Fruit fly (Drosophila melanogaster) Kc167 (cell line): ENCODE data around the gene CG15144.

ENCODE experiments used
- Myc ChIP-seq: fragments of >200 bp; optimal IDR thresholded peaks from 2 replicates; lab custom pipeline; 2017; ENCODE audit warnings: missing external identifiers
- Sin3A ChIP-seq: fragments of >200 bp; optimal IDR thresholded peaks from 2 replicates; lab custom pipeline; 2018; ENCODE audit warnings: missing external identifiers
- h ChIP-seq: fragments of >200 bp; optimal IDR thresholded peaks from 3 replicates; lab custom pipeline; 2018; ENCODE audit warnings: missing external identifiers
- insv ChIP-seq: fragments of >200 bp; optimal IDR thresholded peaks from 3 replicates; lab custom pipeline; 2018; ENCODE audit warnings: missing external identifiers
- psq ChIP-seq: fragments of >200 bp; optimal IDR thresholded peaks from 2 replicates; lab custom pipeline; 2017; ENCODE audit warnings: missing external identifiers
- ttk ChIP-seq: sonication (Bioruptor generic); optimal IDR thresholded peaks from 2 replicates; lab custom pipeline; 2017; ENCODE audit warnings: missing external identifiers

Gene CG15144

DNA sequence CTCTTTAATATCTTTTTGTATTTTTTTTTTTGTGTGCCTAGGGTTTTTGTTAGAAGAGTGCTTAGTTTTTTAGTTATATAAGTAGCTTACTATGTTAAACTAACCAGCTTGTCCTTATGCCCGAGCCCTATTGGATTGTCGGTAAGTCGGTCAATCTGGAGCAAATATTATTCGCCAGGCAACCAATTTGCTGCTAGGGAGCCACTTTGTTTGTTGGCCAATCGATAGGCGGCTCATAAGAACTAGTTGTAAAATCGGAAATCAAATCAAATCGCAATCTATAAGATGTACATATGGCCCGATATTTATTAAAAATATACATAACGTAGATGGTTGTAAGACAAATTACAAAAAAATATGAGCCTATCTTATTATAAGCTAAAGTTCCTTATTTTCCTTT lies at the start of gene CG15144:
Gene CG15144, minus strand, starts transcription at position 101 of the 400 bp plus-strand sequence.
- no peak for TF ChIP-seq insv

DNA sequence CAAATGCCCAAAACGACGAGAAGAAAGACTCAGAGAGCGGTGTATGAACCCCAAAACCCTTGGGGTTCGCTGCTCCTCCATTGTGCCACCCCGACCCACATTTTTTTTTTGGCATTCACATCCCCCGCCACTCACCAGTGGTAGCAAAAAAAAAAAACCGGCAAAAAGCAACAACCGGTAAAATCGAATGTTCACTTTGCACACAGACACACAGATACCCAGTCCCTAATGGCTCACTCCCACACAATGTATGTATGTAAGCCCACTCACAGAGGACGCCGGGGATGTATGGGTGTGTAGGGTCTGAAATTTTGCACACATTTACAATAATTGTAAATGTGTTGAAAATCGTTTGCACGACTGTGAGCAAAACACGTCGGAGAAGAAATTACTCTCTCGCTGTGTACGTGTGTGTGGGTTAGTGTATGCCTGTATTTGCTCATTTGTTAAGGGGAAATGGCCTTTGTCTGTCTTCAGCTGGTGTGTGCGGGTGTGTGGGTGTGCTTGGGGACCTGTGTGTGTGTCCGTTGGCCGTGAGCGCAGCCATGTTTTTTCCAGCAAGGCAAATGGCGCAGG lies 45.5 kb upstream of the CG15144 start:
- no peak for TF ChIP-seq Sin3A (lab: Kevin White, UChicago)
- TF ChIP-seq Myc (lab: Kevin White, UChicago), result no peak
- no peak for TF ChIP-seq psq (lab: Kevin White, UChicago)
- no peak for TF ChIP-seq ttk (lab: Kevin White, UChicago)
- TF ChIP-seq h (lab: Kevin White, UChicago), result no peak
- no peak for TF ChIP-seq insv

- TF ChIP-seq h (lab: Kevin White, UChicago) (no peak), ttk (lab: Kevin White, UChicago) (no peak), Myc (lab: Kevin White, UChicago) (no peak), insv (no peak), psq (lab: Kevin White, UChicago) (no peak), Sin3A (lab: Kevin White, UChicago) (no peak)
These were observed 44.1 kb upstream of the CG15144 start for dm6 chr2L:17573063-17573462.

dm6 chr2L:17565734-17566133 lies 36.8 kb upstream of the CG15144 start:
- TF ChIP-seq psq (lab: Kevin White, UChicago), result no peak
- TF ChIP-seq Sin3A (lab: Kevin White, UChicago), result no peak
- no peak for TF ChIP-seq Myc (lab: Kevin White, UChicago)
- TF ChIP-seq ttk (lab: Kevin White, UChicago), result no peak
- no peak for TF ChIP-seq insv
- TF ChIP-seq h (lab: Kevin White, UChicago), result no peak

- no peak for TF ChIP-seq h (lab: Kevin White, UChicago)
- no peak for TF ChIP-seq psq (lab: Kevin White, UChicago)
- no peak for TF ChIP-seq insv
- no peak for TF ChIP-seq Myc (lab: Kevin White, UChicago)
- TF ChIP-seq ttk (lab: Kevin White, UChicago), result no peak
These were observed 35.8 kb upstream of the CG15144 start for dm6 chr2L:17564682-17565081.

DNA sequence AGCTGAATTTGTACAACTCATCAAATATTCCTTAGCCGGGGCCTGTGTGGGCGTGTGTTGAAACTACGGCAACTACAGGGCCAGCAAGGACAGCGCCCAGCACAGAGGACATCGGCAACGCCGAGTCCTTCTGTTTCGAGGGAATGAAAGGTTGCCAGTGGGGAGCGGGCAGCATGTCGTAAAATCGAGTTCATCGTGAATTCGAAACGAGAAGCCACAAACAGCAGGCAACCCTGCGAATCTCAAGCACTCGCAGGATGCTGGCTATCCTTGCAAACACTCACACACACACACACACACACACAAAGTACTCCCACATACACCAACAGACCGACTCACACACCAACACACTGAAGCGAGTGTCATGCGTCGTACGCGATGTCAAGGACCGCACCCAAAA lies 33.0 kb upstream of the CG15144 start:
- TF ChIP-seq insv (no peak), h (lab: Kevin White, UChicago) (no peak)

DNA sequence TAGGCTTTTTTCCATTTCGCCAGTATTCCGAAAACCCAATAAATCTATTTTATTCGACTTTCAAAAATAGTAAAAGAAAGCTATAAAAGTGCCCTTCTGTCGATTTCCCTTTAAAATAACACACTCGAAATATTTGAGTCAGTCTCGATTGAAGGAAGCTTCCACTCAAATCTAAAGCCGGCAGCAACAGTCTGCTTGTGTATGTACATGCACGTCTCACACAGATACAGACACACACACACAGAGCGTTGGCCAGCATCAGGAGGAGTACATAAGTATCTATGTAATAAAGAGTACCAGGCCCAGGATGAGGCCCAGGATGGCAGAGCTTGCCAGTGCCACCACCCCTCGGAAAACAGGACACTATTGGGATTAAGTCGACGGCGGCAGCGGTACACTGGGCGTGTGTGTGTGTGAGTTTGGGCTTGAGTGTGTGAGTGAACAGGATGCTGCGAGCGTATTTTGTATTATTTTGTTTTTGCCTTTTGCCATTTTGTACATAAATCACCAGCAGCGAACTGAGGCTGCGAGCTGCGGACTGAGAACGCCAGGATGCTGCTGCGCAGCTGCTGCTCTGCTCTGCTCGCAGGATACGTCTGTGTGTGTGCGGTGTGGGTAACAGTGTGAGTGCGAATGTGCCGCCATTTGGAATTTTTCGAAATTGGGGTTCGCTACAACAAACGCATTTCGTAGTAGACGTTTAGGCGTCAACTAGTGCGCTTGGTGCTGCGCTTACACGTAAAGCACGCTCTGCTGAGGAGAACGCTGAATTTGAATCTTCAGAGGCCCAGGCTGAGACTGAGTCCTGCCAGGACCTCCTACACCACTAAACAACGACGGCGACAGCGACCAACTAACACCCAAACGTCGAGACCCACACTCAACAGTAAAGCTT lies 31.4 kb upstream of the CG15144 start:
- TF ChIP-seq insv (no peak), h (lab: Kevin White, UChicago) (no peak)

- TF ChIP-seq h (lab: Kevin White, UChicago), result no peak
- no peak for TF ChIP-seq Sin3A (lab: Kevin White, UChicago)
- no peak for TF ChIP-seq Myc (lab: Kevin White, UChicago)
- no peak for TF ChIP-seq psq (lab: Kevin White, UChicago)
- no peak for TF ChIP-seq insv
- no peak for TF ChIP-seq ttk (lab: Kevin White, UChicago)
These were observed 30.4 kb upstream of the CG15144 start for dm6 chr2L:17559275-17559674.

DNA sequence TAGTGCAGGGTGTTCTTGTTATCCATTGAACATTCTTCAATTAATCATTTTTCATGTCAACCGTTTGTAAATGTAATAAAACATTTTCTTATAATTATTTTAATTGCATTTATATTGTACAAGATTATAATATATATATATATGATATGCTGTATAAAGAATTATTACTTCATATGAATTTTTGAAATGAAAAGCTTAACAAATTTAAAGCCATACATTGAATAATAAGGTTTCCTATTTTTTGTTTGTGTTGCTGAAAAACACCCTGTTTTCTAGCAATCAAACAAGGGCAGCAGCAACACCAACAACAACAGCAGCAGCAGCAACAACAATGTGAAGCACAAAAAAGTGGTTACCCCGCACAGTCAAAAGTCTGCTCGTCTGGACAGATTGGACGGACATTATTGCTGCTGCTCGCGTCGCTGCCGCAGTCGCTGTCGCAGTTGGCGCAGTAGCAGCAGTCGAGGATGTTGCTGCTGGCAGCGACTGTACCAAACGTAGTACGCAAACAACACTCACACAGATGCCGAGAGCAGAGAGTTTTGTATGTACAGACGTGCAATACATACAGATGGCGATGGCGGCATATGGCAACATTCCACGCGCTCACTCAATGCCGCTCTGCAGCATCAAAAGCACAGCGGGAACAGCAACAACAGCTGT lies 29.3 kb upstream of the CG15144 start:
- TF ChIP-seq ttk (lab: Kevin White, UChicago) (no peak), Sin3A (lab: Kevin White, UChicago) (no peak), psq (lab: Kevin White, UChicago) (no peak), h (lab: Kevin White, UChicago) (no peak), Myc (lab: Kevin White, UChicago) (no peak), insv (no peak)

- TF ChIP-seq Sin3A (lab: Kevin White, UChicago), result no peak
- no peak for TF ChIP-seq h (lab: Kevin White, UChicago)
- TF ChIP-seq ttk (lab: Kevin White, UChicago), result no peak
- no peak for TF ChIP-seq insv
- no peak for TF ChIP-seq psq (lab: Kevin White, UChicago)
- TF ChIP-seq Myc (lab: Kevin White, UChicago), result no peak
These were observed 26.7 kb upstream of the CG15144 start, which contains the start of gene CG7094 for dm6 chr2L:17555665-17556064. Gene CG7094, minus strand, starts transcription at chr2L:17555765.

DNA sequence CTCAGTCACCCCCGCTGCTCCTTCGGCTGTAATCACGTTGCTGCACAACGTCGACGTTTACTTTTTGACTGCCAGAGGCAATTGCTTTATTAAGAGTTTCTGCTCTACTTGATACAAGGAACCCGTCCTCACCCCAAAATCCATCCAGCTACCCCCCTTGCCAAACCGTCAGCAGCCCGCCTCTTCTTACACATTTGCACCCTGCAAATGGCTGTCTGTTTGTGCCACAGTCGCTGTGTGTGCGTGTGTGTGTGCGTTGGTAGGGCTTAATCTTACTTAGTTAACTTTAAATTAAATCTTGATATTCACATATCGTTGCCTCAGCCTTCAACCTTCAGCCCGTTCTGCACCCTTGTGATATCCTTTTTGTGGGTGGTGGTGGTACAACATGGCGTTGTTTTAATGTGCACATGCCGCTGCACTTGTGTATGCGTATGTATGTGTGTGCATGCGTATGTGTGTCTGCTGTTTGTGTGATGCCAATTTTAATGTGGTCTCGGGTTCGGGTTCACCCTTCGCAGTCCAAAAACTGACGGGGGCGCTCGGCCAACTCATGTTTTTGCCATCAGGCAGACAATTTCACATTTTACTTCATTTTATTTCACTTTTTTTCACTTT lies 13.8 kb upstream of the CG15144 start:
- TF ChIP-seq h (lab: Kevin White, UChicago) (no peak), Myc (lab: Kevin White, UChicago) (no peak), psq (lab: Kevin White, UChicago) (no peak)

DNA sequence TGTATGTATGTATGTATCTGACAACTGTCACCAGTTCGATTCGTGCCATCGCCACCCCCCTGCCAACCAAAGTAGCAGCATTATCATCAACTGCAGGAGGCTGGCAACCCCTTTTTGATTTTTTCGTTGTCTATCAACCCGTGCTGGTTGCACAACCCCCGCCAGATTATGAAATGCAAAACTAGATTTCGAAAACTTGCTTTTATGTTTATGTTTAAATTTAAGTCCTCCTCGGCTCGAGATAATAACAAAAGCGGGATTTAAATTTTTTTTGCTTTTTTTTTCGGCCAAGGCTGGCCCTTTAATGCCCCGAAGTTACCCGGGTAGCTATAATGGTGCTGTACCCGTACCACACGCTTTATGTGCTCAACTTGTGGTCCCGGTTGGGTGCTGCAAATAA lies 12.2 kb upstream of the CG15144 start:
- TF ChIP-seq psq (lab: Kevin White, UChicago) (no peak), h (lab: Kevin White, UChicago) (no peak)
